Worm (Caenorhabditis elegans): ENCODE data around the gene T24C4.2.
A peak's percentile ranks its signal among the peaks of the same experiment; 100 is the strongest.

DNA sequence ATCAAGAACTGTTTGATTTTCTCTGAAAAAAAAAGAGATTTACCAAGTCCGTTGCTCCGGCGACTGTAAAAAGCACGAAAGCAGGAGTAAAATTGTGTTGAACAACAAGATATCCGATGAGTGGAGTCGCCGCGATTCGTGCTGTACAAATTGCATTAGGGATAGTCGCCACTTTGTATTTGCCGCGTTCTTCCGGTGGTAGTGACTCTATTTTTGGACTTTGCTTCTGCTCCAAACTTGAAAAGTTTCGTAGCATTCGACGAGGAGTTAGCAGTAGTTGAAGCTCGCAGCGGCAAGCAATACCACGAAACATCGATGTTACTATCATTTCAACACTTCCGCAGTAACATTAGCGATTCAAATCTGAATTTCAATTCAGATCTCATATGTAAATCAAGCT is 39.8 kb upstream of the T24C4.2 start, which contains the start of gene crls-1:
- TF ChIP-seq gmeb-1 (tag; optimal IDR thresholded peaks at IDR 0.05) (no peak), nhr-237 (tag; optimal IDR thresholded peaks at IDR 0.05) (no peak), nhr-12 (tag; optimal IDR thresholded peaks at IDR 0.05) (no peak), nhr-10 (tag; optimal IDR thresholded peaks at IDR 0.05) (no peak), egl-27 (tag; optimal IDR thresholded peaks at IDR 0.05) (no peak), nhr-11 (tag; optimal IDR thresholded peaks at IDR 0.05) (no peak), nhr-77 (tag; optimal IDR thresholded peaks at IDR 0.05) (no peak), skn-1 (tag; optimal IDR thresholded peaks at IDR 0.05) (no peak), ztf-4 (tag; optimal IDR thresholded peaks at IDR 0.05) (no peak), ama-1 (optimal IDR thresholded peaks at IDR 0.05) (no peak), ztf-11 (tag; optimal IDR thresholded peaks at IDR 0.05) (no peak), aly-2 (tag; optimal IDR thresholded peaks at IDR 0.05) (no peak), lsy-2 (tag; optimal IDR thresholded peaks at IDR 0.05) (peak in 1 of 2 experiments; percentile 14), mab-5 (tag; optimal IDR thresholded peaks at IDR 0.05) (no peak)

All from whole organism, L2 larva.